Fruit fly (Drosophila melanogaster) whole organism, embryonic: ENCODE measurements around the gene TotM.
A peak's percentile ranks its signal among the peaks of the same experiment; 100 is the strongest.

ENCODE experiments used
- Aef1 ChIP-seq: fragments of 200-800 bp; sonication (Bioruptor generic); IDR thresholded peaks from 3 replicates; pipeline ENCODE4 v1.3.6; 2022; ENCODE audit warnings: missing biosample characterization, missing genetic modification characterization
- Antp ChIP-seq: fragments of 200-800 bp; sonication (Bioruptor generic); optimal IDR thresholded peaks from 3 replicates; lab custom pipeline; 2016; ENCODE audit warnings: missing biosample characterization, missing genetic modification characterization
- Atf6 ChIP-seq: fragments of 200-800 bp; sonication (Bioruptor generic); IDR thresholded peaks from 2 replicates; pipeline ENCODE4 v1.3.6; 2022; ENCODE audit warnings: missing biosample characterization, missing genetic modification characterization
- Awh ChIP-seq: fragments of 200-800 bp; sonication (Bioruptor generic); IDR thresholded peaks from 2 replicates; pipeline ENCODE4, ENCODE4 v1.3.6; 2022; ENCODE audit warnings: missing biosample characterization, missing genetic modification characterization
- B-H2 ChIP-seq: fragments of 200-800 bp; sonication (Bioruptor generic); optimal IDR thresholded peaks from 2 replicates; lab custom pipeline; 2018; ENCODE audit warnings: missing biosample characterization, mild to moderate bottlenecking, missing genetic modification characterization
- CG10274 ChIP-seq: fragments of 200-800 bp; sonication (Bioruptor generic); optimal IDR thresholded peaks from 3 replicates; lab custom pipeline; 2017; ENCODE audit warnings: missing biosample characterization, mild to moderate bottlenecking, missing genetic modification characterization
- CG11398 ChIP-seq: fragments of 200-800 bp; sonication (Bioruptor generic); optimal IDR thresholded peaks from 2 replicates; lab custom pipeline; 2016; ENCODE audit warnings: missing biosample characterization, missing genetic modification characterization
- CG12299 ChIP-seq: fragments of 200-800 bp; sonication (Bioruptor generic); optimal IDR thresholded peaks from 2 replicates; lab custom pipeline; 2018; ENCODE audit warnings: missing biosample characterization, mild to moderate bottlenecking, missing genetic modification characterization
- CG14050 ChIP-seq: fragments of 200-800 bp; sonication (Bioruptor generic); IDR thresholded peaks from 3 replicates; pipeline ENCODE4 v1.3.6; 2022; ENCODE audit warnings: missing biosample characterization, missing genetic modification characterization
- CG15514 ChIP-seq: fragments of 200-800 bp; sonication (Bioruptor generic); optimal IDR thresholded peaks from 3 replicates; lab custom pipeline; 2017; ENCODE audit warnings: missing biosample characterization, missing genetic modification characterization, mild to moderate bottlenecking, moderate library complexity, missing genetic modification reagents
- CG2116 ChIP-seq: fragments of 200-800 bp; sonication (Bioruptor generic); optimal IDR thresholded peaks from 3 replicates; lab custom pipeline; 2018; ENCODE audit warnings: missing biosample characterization, mild to moderate bottlenecking, missing genetic modification characterization
- CG2199 ChIP-seq: fragments of 200-800 bp; sonication (Bioruptor generic); IDR thresholded peaks from 3 replicates; pipeline ENCODE4 v1.3.6; 2022; ENCODE audit warnings: missing biosample characterization, missing genetic modification characterization
- CG2202 ChIP-seq: fragments of 200-800 bp; sonication (Bioruptor generic); optimal IDR thresholded peaks from 2 replicates; lab custom pipeline; 2018; ENCODE audit warnings: missing biosample characterization, mild to moderate bottlenecking, missing genetic modification characterization
- CG34376 ChIP-seq: fragments of 200-800 bp; sonication (Bioruptor generic); optimal IDR thresholded peaks from 2 replicates; lab custom pipeline; 2018; ENCODE audit warnings: missing biosample characterization, mild to moderate bottlenecking, missing genetic modification characterization
- CG42726 ChIP-seq: fragments of 200-800 bp; sonication (Bioruptor generic); IDR thresholded peaks from 2 replicates; pipeline ENCODE4 v1.3.6; 2022; ENCODE audit warnings: missing biosample characterization, missing genetic modification characterization; ENCODE audit not compliant: partially characterized antibody
- CG43689 ChIP-seq: fragments of 200-800 bp; sonication (Bioruptor generic); IDR thresholded peaks from 2 replicates; pipeline ENCODE4 v1.3.6; 2022; ENCODE audit warnings: missing biosample characterization, missing genetic modification characterization
- CG4854 ChIP-seq: fragments of 200-800 bp; sonication (Bioruptor generic); optimal IDR thresholded peaks from 2 replicates; lab custom pipeline; 2016; ENCODE audit warnings: missing biosample characterization, missing genetic modification characterization, inconsistent platforms
- CG6254 ChIP-seq: fragments of 200-800 bp; sonication (Bioruptor generic); optimal IDR thresholded peaks from 3 replicates; lab custom pipeline; 2017; ENCODE audit warnings: mild to moderate bottlenecking, missing biosample characterization, missing genetic modification reagents, missing genetic modification characterization
- CG6689 ChIP-seq: fragments of 200-800 bp; sonication (Bioruptor generic); IDR thresholded peaks from 2 replicates; pipeline ENCODE4 v1.3.6; 2022; ENCODE audit warnings: missing biosample characterization, missing genetic modification characterization
- CG7745 ChIP-seq: fragments of 200-800 bp; sonication (Bioruptor generic); optimal IDR thresholded peaks from 2 replicates; lab custom pipeline; 2018; ENCODE audit warnings: missing biosample characterization, mild to moderate bottlenecking, missing genetic modification characterization, moderate library complexity
- CG7928 ChIP-seq: fragments of 200-800 bp; sonication (Bioruptor generic); optimal IDR thresholded peaks from 2 replicates; lab custom pipeline; 2017; ENCODE audit warnings: missing biosample characterization, mild to moderate bottlenecking, missing genetic modification characterization
- Camta ChIP-seq: fragments of 200-800 bp; sonication (Bioruptor generic); optimal IDR thresholded peaks from 2 replicates; lab custom pipeline; 2016; ENCODE audit warnings: missing biosample characterization, missing genetic modification characterization
- CoRest ChIP-seq: fragments of 200-800 bp; sonication (Bioruptor generic); optimal IDR thresholded peaks from 3 replicates; lab custom pipeline; 2018; ENCODE audit warnings: missing biosample characterization, mild to moderate bottlenecking, missing genetic modification characterization, moderate library complexity
- Dip2 ChIP-seq: fragments of 200-800 bp; sonication (Bioruptor generic); IDR thresholded peaks from 2 replicates; pipeline ENCODE4 v1.3.6; 2022; ENCODE audit warnings: missing biosample characterization, missing genetic modification characterization
- E2f2 ChIP-seq: fragments of 200-800 bp; sonication (Bioruptor generic); IDR thresholded peaks from 2 replicates; pipeline ENCODE4 v1.3.6; 2022; ENCODE audit warnings: missing biosample characterization, missing genetic modification characterization
- HLH54F ChIP-seq: fragments of 200-800 bp; sonication (Bioruptor generic); optimal IDR thresholded peaks from 3 replicates; lab custom pipeline; 2016; ENCODE audit warnings: missing biosample characterization, missing genetic modification characterization
- Kr ChIP-seq: fragments of 200-800 bp; sonication (Bioruptor generic); optimal IDR thresholded peaks from 2 replicates; lab custom pipeline; 2017; ENCODE audit warnings: missing biosample characterization, mild to moderate bottlenecking, missing genetic modification characterization
- MTF-1 ChIP-seq: fragments of 200-800 bp; sonication (Bioruptor generic); optimal IDR thresholded peaks from 2 replicates; lab custom pipeline; 2018; ENCODE audit warnings: missing biosample characterization, mild to moderate bottlenecking, missing genetic modification characterization, borderline replicate concordance
- Neu2 ChIP-seq: fragments of 200-800 bp; sonication (Bioruptor generic); optimal IDR thresholded peaks from 3 replicates; lab custom pipeline; 2016; ENCODE audit warnings: missing biosample characterization, missing genetic modification characterization, borderline replicate concordance
- az2 ChIP-seq: fragments of 200-800 bp; sonication (Bioruptor generic); optimal IDR thresholded peaks from 3 replicates; lab custom pipeline; 2016; ENCODE audit warnings: missing biosample characterization, missing genetic modification characterization
- bbx ChIP-seq: fragments of 200-800 bp; sonication (Bioruptor generic); IDR thresholded peaks from 2 replicates; pipeline ENCODE4 v1.3.6; 2022; ENCODE audit warnings: missing biosample characterization, missing genetic modification characterization; ENCODE audit not compliant: partially characterized antibody
- corto ChIP-seq: fragments of 200-800 bp; sonication (Bioruptor generic); optimal IDR thresholded peaks from 2 replicates; lab custom pipeline; 2016; ENCODE audit warnings: missing biosample characterization, mild to moderate bottlenecking, missing genetic modification characterization, moderate library complexity
- dati ChIP-seq: fragments of 200-800 bp; sonication (Bioruptor generic); IDR thresholded peaks from 2 replicates; pipeline ENCODE4 v1.3.6; 2022; ENCODE audit warnings: missing biosample characterization, missing genetic modification characterization
- dimm ChIP-seq: fragments of 200-800 bp; sonication (Bioruptor generic); IDR thresholded peaks from 2 replicates; pipeline ENCODE4 v1.3.6; 2022; ENCODE audit warnings: missing biosample characterization, missing genetic modification characterization
- dmrt99B ChIP-seq: fragments of 200-800 bp; sonication (Bioruptor generic); optimal IDR thresholded peaks from 2 replicates; lab custom pipeline; 2018; ENCODE audit warnings: missing biosample characterization, mild to moderate bottlenecking, missing genetic modification characterization, moderate library complexity
- ems ChIP-seq: fragments of 200-800 bp; sonication (Bioruptor generic); optimal IDR thresholded peaks from 3 replicates; lab custom pipeline; 2016; ENCODE audit warnings: missing biosample characterization, missing genetic modification characterization
- fd3F ChIP-seq: fragments of 200-800 bp; sonication (Bioruptor generic); optimal IDR thresholded peaks from 2 replicates; lab custom pipeline; 2018; ENCODE audit warnings: missing biosample characterization, mild to moderate bottlenecking, missing genetic modification characterization, moderate library complexity
- fu2 ChIP-seq: fragments of 200-800 bp; sonication (Bioruptor generic); optimal IDR thresholded peaks from 2 replicates; lab custom pipeline; 2016; ENCODE audit warnings: missing biosample characterization, missing genetic modification characterization
- grn ChIP-seq: fragments of 200-800 bp; sonication (Bioruptor generic); optimal IDR thresholded peaks from 3 replicates; lab custom pipeline; 2017; ENCODE audit warnings: missing biosample characterization, missing genetic modification characterization
- lbe ChIP-seq: fragments of 200-800 bp; sonication (Bioruptor generic); optimal IDR thresholded peaks from 2 replicates; lab custom pipeline; 2016; ENCODE audit warnings: missing biosample characterization, mild to moderate bottlenecking, missing genetic modification characterization
- nom ChIP-seq: fragments of 200-800 bp; sonication (Bioruptor generic); optimal IDR thresholded peaks from 2 replicates; lab custom pipeline; 2017; ENCODE audit warnings: missing biosample characterization, missing genetic modification characterization, mild to moderate bottlenecking, moderate library complexity, missing genetic modification reagents
- pros ChIP-seq: fragments of 200-800 bp; sonication (Bioruptor generic); optimal IDR thresholded peaks from 3 replicates; lab custom pipeline; 2019; ENCODE audit warnings: missing biosample characterization, mild to moderate bottlenecking, missing genetic modification characterization, moderate library complexity
- ro ChIP-seq: fragments of 200-800 bp; sonication (Bioruptor generic); IDR thresholded peaks from 2 replicates; pipeline ENCODE4 v1.3.6; 2022; ENCODE audit warnings: missing biosample characterization, missing genetic modification characterization
- row ChIP-seq: fragments of 200-800 bp; sonication (Bioruptor generic); IDR thresholded peaks from 3 replicates; pipeline ENCODE4 v1.3.6; 2022; ENCODE audit warnings: missing biosample characterization, missing genetic modification characterization
- seq ChIP-seq: fragments of 200-800 bp; sonication (Bioruptor generic); IDR thresholded peaks from 2 replicates; pipeline ENCODE4 v1.3.6; 2022; ENCODE audit warnings: missing biosample characterization, missing genetic modification characterization
- tap ChIP-seq: fragments of 200-800 bp; optimal IDR thresholded peaks from 3 replicates; lab custom pipeline; 2019; ENCODE audit warnings: missing biosample characterization, mild to moderate bottlenecking, missing genetic modification characterization, moderate library complexity
- tx ChIP-seq: fragments of 200-800 bp; sonication (Bioruptor generic); optimal IDR thresholded peaks from 2 replicates; lab custom pipeline; 2016; ENCODE audit warnings: missing biosample characterization, missing genetic modification characterization
- wek ChIP-seq: fragments of 200-800 bp; sonication (Bioruptor generic); optimal IDR thresholded peaks from 3 replicates; lab custom pipeline; 2018; ENCODE audit warnings: missing biosample characterization, mild to moderate bottlenecking, missing genetic modification characterization, moderate library complexity

Gene TotM

dm6 chr2L:5324958-5325850 is 4.5 kb upstream of the TotM start (continued):
- TF ChIP-seq Camta = no peak
- TF ChIP-seq CG7928 (GFP tag; lab: Kevin White, UChicago) = peak; percentile 94
- TF ChIP-seq B-H2 (GFP tag; lab: Kevin White, UChicago) = no peak
- peak; percentile 87 for TF ChIP-seq nom (GFP tag; lab: Kevin White, UChicago)
- peak; percentile 21 for TF ChIP-seq lbe
- peak; percentile 69 for TF ChIP-seq bbx (GFP tag; lab: Robert Waterston, UW)
- TF ChIP-seq CG2199 (GFP tag; lab: Robert Waterston, UW) = 0 out of 3 replicates have a peak, but pooled peaks have one; percentile 17
- no peak for TF ChIP-seq CG10274
- TF ChIP-seq CG11398 = no peak
- TF ChIP-seq CG6689 (GFP tag; lab: Robert Waterston, UW) = peak; percentile 57
- no peak for TF ChIP-seq dimm (GFP tag; lab: Robert Waterston, UW)
- TF ChIP-seq grn (GFP tag; lab: Kevin White, UChicago) = no peak
- no peak for TF ChIP-seq CG7745
- TF ChIP-seq CG4854 (GFP tag; lab: Kevin White, UChicago) = no peak
- TF ChIP-seq corto = peak; percentile 46
- no peak for TF ChIP-seq CG34376 (GFP tag; lab: Kevin White, UChicago)
- no peak for TF ChIP-seq dati (GFP tag; lab: Robert Waterston, UW)
- no peak for TF ChIP-seq tap (tag; lab: Kevin White, UChicago)
- TF ChIP-seq CG15514 = peak; percentile 43
- no peak for TF ChIP-seq Kr (GFP tag; lab: Kevin White, UChicago)
- peak; percentile 19; the same call in 1 of the 2 replicates for TF ChIP-seq E2f2
- peak; percentile 10 for TF ChIP-seq ems (GFP tag; lab: Kevin White, UChicago)
- TF ChIP-seq Awh (GFP tag; lab: Robert Waterston, UW) = peak; percentile 56; the same call in 1 of the 2 replicates
- no peak for TF ChIP-seq CG14050 (GFP tag; lab: Robert Waterston, UW)
- TF ChIP-seq CG43689 (GFP tag; lab: Robert Waterston, UW) = no peak
- TF ChIP-seq tx = no peak
- no peak for TF ChIP-seq wek (GFP tag; lab: Kevin White, UChicago)
- TF ChIP-seq CG12299 (tag; lab: Kevin White, UChicago) = no peak
- peak; percentile 59 for TF ChIP-seq row (GFP tag; lab: Robert Waterston, UW)
- TF ChIP-seq Neu2 (GFP tag; lab: Kevin White, UChicago) = no peak
- peak; percentile 41 for TF ChIP-seq Antp (GFP tag; lab: Kevin White, UChicago)
- 0 out of 2 replicates have a peak, but pooled peaks have one; percentile 16 for TF ChIP-seq ro (GFP tag; lab: Robert Waterston, UW)
- TF ChIP-seq seq = peak; percentile 75
- TF ChIP-seq Aef1 (GFP tag; lab: Robert Waterston, UW) = peak; percentile 29
- TF ChIP-seq CG2116 = peak; percentile 84
- TF ChIP-seq Dip2 (GFP tag; lab: Robert Waterston, UW) = no peak
- TF ChIP-seq dmrt99B (tag; lab: Kevin White, UChicago) = no peak
- TF ChIP-seq fd3F (GFP tag; lab: Kevin White, UChicago) = no peak
- TF ChIP-seq CG2202 (tag; lab: Kevin White, UChicago) = no peak
- TF ChIP-seq Atf6 (GFP tag; lab: Robert Waterston, UW) = peak; percentile 77
- peak; percentile 11 for TF ChIP-seq HLH54F (GFP tag; lab: Kevin White, UChicago)
- TF ChIP-seq pros (GFP tag; lab: Kevin White, UChicago) = peak; percentile 90
- TF ChIP-seq MTF-1 (GFP tag; lab: Kevin White, UChicago) = no peak
- peak; percentile 29 for TF ChIP-seq CoRest (tag; lab: Kevin White, UChicago)
- no peak for TF ChIP-seq az2 (GFP tag; lab: Kevin White, UChicago)
- peak; percentile 24 for TF ChIP-seq CG6254 (GFP tag; lab: Kevin White, UChicago)
- TF ChIP-seq CG42726 (GFP tag; lab: Robert Waterston, UW) = peak; percentile 42; the same call in 1 of the 2 replicates
- peak; percentile 18 for TF ChIP-seq fu2
